Fruit fly (Drosophila melanogaster) whole organism, embryonic: Measurements from ENCODE around the gene CG31249.

Source experiments
- CG10321 ChIP-seq: fragments of 200-800 bp; sonication (Bioruptor generic); IDR thresholded peaks from 2 replicates; pipeline ENCODE4 v1.3.6; 2022; ENCODE audit warnings: missing biosample characterization, missing genetic modification characterization
- CG10431 ChIP-seq: fragments of 200-800 bp; sonication (Bioruptor generic); optimal IDR thresholded peaks from 3 replicates; lab custom pipeline; 2018; ENCODE audit warnings: missing biosample characterization, mild to moderate bottlenecking, missing genetic modification characterization
- CG11504 ChIP-seq: fragments of 200-800 bp; sonication (Bioruptor generic); optimal IDR thresholded peaks from 3 replicates; lab custom pipeline; 2019; ENCODE audit warnings: missing biosample characterization, mild to moderate bottlenecking, missing genetic modification characterization, moderate library complexity
- CG11696 ChIP-seq: fragments of 200-800 bp; sonication (Bioruptor generic); IDR thresholded peaks from 2 replicates; pipeline ENCODE4 v1.3.6; 2022; ENCODE audit warnings: missing biosample characterization, missing genetic modification characterization
- CG15269 ChIP-seq: fragments of 200-800 bp; sonication (Bioruptor generic); optimal IDR thresholded peaks from 2 replicates; lab custom pipeline; 2018; ENCODE audit warnings: missing biosample characterization, mild to moderate bottlenecking, missing genetic modification characterization, moderate library complexity
- CG15696 ChIP-seq: fragments of 200-800 bp; sonication (Bioruptor generic); optimal IDR thresholded peaks from 2 replicates; lab custom pipeline; 2019; ENCODE audit warnings: missing biosample characterization, mild to moderate bottlenecking, missing genetic modification characterization, moderate library complexity
- CG17328 ChIP-seq: fragments of 200-800 bp; sonication (Bioruptor generic); IDR thresholded peaks from 2 replicates; pipeline ENCODE4 v1.3.6; 2022; ENCODE audit warnings: missing biosample characterization, missing genetic modification characterization
- CG17361 ChIP-seq: fragments of 200-800 bp; sonication (Bioruptor generic); IDR thresholded peaks from 3 replicates; pipeline ENCODE4 v1.3.6; 2022; ENCODE audit warnings: missing biosample characterization, missing genetic modification characterization
- CG18599 ChIP-seq: fragments of 200-800 bp; sonication (Bioruptor generic); optimal IDR thresholded peaks from 3 replicates; lab custom pipeline; 2017; ENCODE audit warnings: missing biosample characterization, missing genetic modification characterization, mild to moderate bottlenecking, moderate library complexity, missing genetic modification reagents
- CG31441 ChIP-seq: fragments of 200-800 bp; sonication (Bioruptor generic); IDR thresholded peaks from 2 replicates; pipeline ENCODE4 v1.3.6; 2022; ENCODE audit warnings: missing biosample characterization, missing genetic modification characterization
- CG32767 ChIP-seq: fragments of 200-800 bp; sonication (Bioruptor generic); IDR thresholded peaks from 2 replicates; pipeline ENCODE4 v1.3.6; 2022; ENCODE audit warnings: missing biosample characterization, missing genetic modification characterization
- CG3407 ChIP-seq: fragments of 200-800 bp; sonication (Bioruptor generic); optimal IDR thresholded peaks from 2 replicates; lab custom pipeline; 2018; ENCODE audit warnings: missing biosample characterization, mild to moderate bottlenecking, missing genetic modification characterization
- CG4707 ChIP-seq: fragments of 200-800 bp; sonication (Bioruptor generic); optimal IDR thresholded peaks from 2 replicates; lab custom pipeline; 2018; ENCODE audit warnings: missing biosample characterization, mild to moderate bottlenecking, missing genetic modification characterization, moderate library complexity
- CG6854 ChIP-seq: fragments of 200-800 bp; sonication (Bioruptor generic); optimal IDR thresholded peaks from 3 replicates; lab custom pipeline; 2017; ENCODE audit warnings: missing biosample characterization, mild to moderate bottlenecking, missing genetic modification characterization
- CkIIα-i1 ChIP-seq: fragments of 200-800 bp; sonication (Bioruptor generic); IDR thresholded peaks from 2 replicates; pipeline ENCODE4 v1.3.6; 2022; ENCODE audit warnings: missing biosample characterization, missing genetic modification characterization
- D19A ChIP-seq: fragments of 200-800 bp; optimal IDR thresholded peaks from 3 replicates; lab custom pipeline; 2019; ENCODE audit warnings: missing biosample characterization, mild to moderate bottlenecking, missing genetic modification characterization, moderate library complexity
- E2f1 ChIP-seq: fragments of 200-800 bp; sonication (Bioruptor generic); IDR thresholded peaks from 2 replicates; pipeline ENCODE4 v1.3.6; 2022; ENCODE audit warnings: missing biosample characterization, missing genetic modification characterization
- H2.0 ChIP-seq: fragments of 200-800 bp; sonication (Bioruptor generic); IDR thresholded peaks from 2 replicates; pipeline ENCODE4 v1.3.6; 2022; ENCODE audit warnings: missing biosample characterization, missing genetic modification characterization
- MTF-1 ChIP-seq: fragments of 200-800 bp; sonication (Bioruptor generic); optimal IDR thresholded peaks from 2 replicates; lab custom pipeline; 2018; ENCODE audit warnings: missing biosample characterization, mild to moderate bottlenecking, missing genetic modification characterization, borderline replicate concordance
- NC2β ChIP-seq: fragments of 200-800 bp; sonication (Bioruptor generic); optimal IDR thresholded peaks from 2 replicates; lab custom pipeline; 2016; ENCODE audit warnings: missing biosample characterization, missing genetic modification characterization
- Xrp1 ChIP-seq: fragments of 200-800 bp; sonication (Bioruptor generic); IDR thresholded peaks from 2 replicates; pipeline ENCODE4 v1.3.6; 2022; ENCODE audit warnings: missing biosample characterization, missing genetic modification characterization
- amos ChIP-seq: fragments of 200-800 bp; sonication (Bioruptor generic); IDR thresholded peaks from 2 replicates; pipeline ENCODE4 v1.3.6; 2022; ENCODE audit warnings: missing biosample characterization, missing genetic modification characterization; ENCODE audit not compliant: partially characterized antibody
- bsh ChIP-seq, 2 experiments: fragments of 200-800 bp; sonication (Bioruptor generic); optimal IDR thresholded peaks; 2 replicates each; lab custom pipeline; 2017 to 2018; ENCODE audit warnings: mild to moderate bottlenecking in 2 of 2, missing biosample characterization in 2 of 2, missing genetic modification characterization in 2 of 2, moderate library complexity in 1 of 2
- cg ChIP-seq: fragments of 200-800 bp; sonication (Bioruptor generic); optimal IDR thresholded peaks from 3 replicates; lab custom pipeline; 2019; ENCODE audit warnings: missing biosample characterization, mild to moderate bottlenecking, missing genetic modification characterization, moderate library complexity
- ci ChIP-seq: fragments of 200-800 bp; sonication (Bioruptor generic); IDR thresholded peaks from 3 replicates; pipeline ENCODE4 v1.3.6; 2022; ENCODE audit warnings: missing biosample characterization, missing genetic modification characterization
- crc ChIP-seq: fragments of 200-800 bp; sonication (Bioruptor generic); optimal IDR thresholded peaks from 2 replicates; lab custom pipeline; 2016; ENCODE audit warnings: missing biosample characterization, missing genetic modification characterization
- dimm ChIP-seq: fragments of 200-800 bp; sonication (Bioruptor generic); IDR thresholded peaks from 2 replicates; pipeline ENCODE4 v1.3.6; 2022; ENCODE audit warnings: missing biosample characterization, missing genetic modification characterization
- dpn ChIP-seq, 2 experiments: fragments of 200-800 bp; sonication (Bioruptor generic); optimal IDR thresholded peaks; 3 replicates each; lab custom pipeline; 2016; ENCODE audit warnings: missing biosample characterization in 2 of 2, missing genetic modification characterization in 2 of 2
- fd64A ChIP-seq: fragments of 200-800 bp; sonication (Bioruptor generic); optimal IDR thresholded peaks from 3 replicates; lab custom pipeline; 2018; ENCODE audit warnings: missing biosample characterization, mild to moderate bottlenecking, missing genetic modification characterization
- gfzf ChIP-seq: fragments of 200-800 bp; sonication (Bioruptor generic); optimal IDR thresholded peaks from 2 replicates; lab custom pipeline; 2016; ENCODE audit warnings: missing biosample characterization, mild to moderate bottlenecking, missing genetic modification characterization, moderate library complexity
- hkb ChIP-seq, 2 experiments: fragments of 200-800 bp in 1 of 2; fragments of >200 bp in 1 of 2; sonication (Bioruptor generic) in 1 of 2; IDR thresholded peaks in 1 of 2; optimal IDR thresholded peaks in 1 of 2; 2 replicates each; pipeline versions ENCODE4 v1.3.6 to Lab custom; 2017 to 2022; ENCODE audit warnings: missing biosample characterization in 1 of 2, missing genetic modification characterization in 1 of 2
- lilli ChIP-seq: fragments of 200-800 bp; sonication (Bioruptor generic); optimal IDR thresholded peaks from 3 replicates; lab custom pipeline; 2016; ENCODE audit warnings: missing biosample characterization, missing genetic modification characterization
- lola ChIP-seq, 3 experiments: fragments of >200 bp in 2 of 3; fragments of 200-800 bp in 1 of 3; sonication (Bioruptor generic) in 1 of 3; optimal IDR thresholded peaks; 2 replicates each; lab custom pipeline; 2017 to 2019; ENCODE audit warnings: missing biosample characterization in 3 of 3, missing genetic modification characterization in 3 of 3, mild to moderate bottlenecking in 1 of 3, moderate library complexity in 1 of 3
- pan ChIP-seq, 4 experiments: fragments of >200 bp in 3 of 4; fragments of 200-800 bp in 1 of 4; sonication (Bioruptor generic) in 1 of 4; optimal IDR thresholded peaks in 3 of 4; IDR thresholded peaks in 1 of 4; 2 replicates each; pipeline versions ENCODE4 v1.3.6 to Lab custom; 2017 to 2022; ENCODE audit warnings: missing biosample characterization in 2 of 4, missing genetic modification characterization in 2 of 4, mixed read lengths in 1 of 4
- prd ChIP-seq, 3 experiments: fragments of >200 bp in 2 of 3; fragments of 200-800 bp in 1 of 3; sonication (Bioruptor generic) in 1 of 3; optimal IDR thresholded peaks in 2 of 3; IDR thresholded peaks in 1 of 3; 2 replicates in 2 of 3; 3 replicates in 1 of 3; pipeline versions ENCODE4 v1.3.6 to Lab custom; 2017 to 2022; ENCODE audit warnings: missing biosample characterization in 1 of 3, missing genetic modification characterization in 1 of 3
- pros ChIP-seq: fragments of 200-800 bp; sonication (Bioruptor generic); optimal IDR thresholded peaks from 3 replicates; lab custom pipeline; 2019; ENCODE audit warnings: missing biosample characterization, mild to moderate bottlenecking, missing genetic modification characterization, moderate library complexity
- scrt ChIP-seq: fragments of 200-800 bp; sonication (Bioruptor generic); optimal IDR thresholded peaks from 2 replicates; lab custom pipeline; 2018; ENCODE audit warnings: missing biosample characterization, mild to moderate bottlenecking, missing genetic modification characterization, moderate library complexity
- sens ChIP-seq: fragments of 200-800 bp; sonication (Bioruptor generic); peaks from one replicate; lab custom pipeline; 2016; ENCODE audit warnings: missing biosample characterization, missing genetic modification characterization
- sens-2 ChIP-seq: fragments of 200-800 bp; sonication (Bioruptor generic); IDR thresholded peaks from 2 replicates; pipeline ENCODE4 v1.3.6; 2022; ENCODE audit warnings: missing biosample characterization, missing genetic modification characterization
- seq ChIP-seq: fragments of 200-800 bp; sonication (Bioruptor generic); IDR thresholded peaks from 2 replicates; pipeline ENCODE4 v1.3.6; 2022; ENCODE audit warnings: missing biosample characterization, missing genetic modification characterization
- sisA ChIP-seq: fragments of 200-800 bp; sonication (Bioruptor generic); IDR thresholded peaks from 2 replicates; pipeline ENCODE4 v1.3.6; 2022; ENCODE audit warnings: missing biosample characterization, missing genetic modification characterization
- sna ChIP-seq: fragments of 200-800 bp; sonication (Bioruptor generic); IDR thresholded peaks from 2 replicates; pipeline ENCODE4 v1.3.6; 2022; ENCODE audit warnings: missing biosample characterization, missing genetic modification characterization; ENCODE audit not compliant: partially characterized antibody
- ssp ChIP-seq: fragments of 200-800 bp; sonication (Bioruptor generic); IDR thresholded peaks from 2 replicates; pipeline ENCODE4 v1.3.6; 2022; ENCODE audit warnings: missing biosample characterization, missing genetic modification characterization
- vvl ChIP-seq: fragments of 200-800 bp; sonication (Bioruptor generic); IDR thresholded peaks from 2 replicates; pipeline ENCODE4 v1.3.6; 2022; ENCODE audit warnings: missing biosample characterization, missing genetic modification characterization
- wek ChIP-seq: fragments of 200-800 bp; sonication (Bioruptor generic); optimal IDR thresholded peaks from 3 replicates; lab custom pipeline; 2018; ENCODE audit warnings: missing biosample characterization, mild to moderate bottlenecking, missing genetic modification characterization, moderate library complexity

CG31249 gene

DNA sequence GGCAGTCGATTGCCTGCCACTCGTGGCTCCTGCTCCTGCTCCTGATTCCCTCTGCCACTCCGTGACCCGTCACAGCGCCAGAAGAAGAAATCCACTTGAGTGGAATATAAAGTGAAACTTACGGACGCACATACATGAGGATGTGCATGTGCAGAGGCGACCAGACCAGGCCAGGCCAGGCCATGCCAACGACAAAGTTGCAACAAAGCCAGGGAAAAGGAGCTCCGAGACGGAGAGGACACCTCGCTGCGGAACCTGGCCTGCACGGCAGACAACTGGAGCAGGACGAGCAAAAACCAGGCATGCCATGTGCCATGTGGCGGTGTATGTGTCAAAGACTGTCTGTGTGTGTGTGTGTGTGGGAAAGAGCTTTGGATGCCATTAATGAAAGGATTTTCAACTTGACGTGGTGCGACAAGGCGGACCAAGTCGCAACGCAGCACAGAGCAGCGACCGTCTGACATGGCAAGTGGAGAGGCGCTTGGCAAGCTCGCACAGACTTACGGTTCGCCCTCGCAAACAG lies 22.8 kb upstream of the CG31249 start (continued):
- no peak for TF ChIP-seq wek (GFP tag; lab: Kevin White, UChicago)
- no peak for TF ChIP-seq hkb (optimal IDR thresholded peaks at IDR 0.05; lab: Kevin White, UChicago)
- TF ChIP-seq hkb (GFP tag; IDR thresholded peaks at IDR 0.05; lab: Robert Waterston, UW) = no peak
- TF ChIP-seq fd64A (GFP tag; lab: Kevin White, UChicago) = no peak
- 0 out of 2 replicates have a peak, but pooled peaks have one; percentile 17 for TF ChIP-seq CG17328
- no peak for TF ChIP-seq CkIIα-i1 (GFP tag; lab: Robert Waterston, UW)
- TF ChIP-seq dpn (GFP tag; optimal IDR thresholded peaks at IDR 0.05; lab: Kevin White, UChicago) = no peak
- TF ChIP-seq CG32767 (GFP tag; lab: Robert Waterston, UW) = no peak
- TF ChIP-seq CG15269 (tag; lab: Kevin White, UChicago) = no peak
- TF ChIP-seq MTF-1 = no peak
- no peak for TF ChIP-seq gfzf (GFP tag; lab: Kevin White, UChicago)
- TF ChIP-seq CG11504 = no peak
- no peak for TF ChIP-seq scrt (GFP tag; lab: Kevin White, UChicago)
- TF ChIP-seq NC2β (GFP tag; lab: Kevin White, UChicago) = no peak
- TF ChIP-seq ssp (GFP tag; lab: Robert Waterston, UW) = no peak
- no peak for TF ChIP-seq CG10321 (GFP tag; lab: Robert Waterston, UW)
- no peak for TF ChIP-seq CG3407 (GFP tag; lab: Kevin White, UChicago)
- no peak for TF ChIP-seq lilli (GFP tag; lab: Kevin White, UChicago)
- TF ChIP-seq sens (GFP tag; lab: Kevin White, UChicago) = peak; percentile 1
- TF ChIP-seq CG10431 (GFP tag; lab: Kevin White, UChicago) = no peak
- peak; percentile 19 for TF ChIP-seq cg (GFP tag; lab: Kevin White, UChicago)
- no peak for TF ChIP-seq CG6854 (GFP tag; lab: Kevin White, UChicago)
- TF ChIP-seq CG15696 (tag; lab: Kevin White, UChicago) = no peak
- TF ChIP-seq dimm (GFP tag; lab: Robert Waterston, UW) = no peak
- 0 out of 2 replicates have a peak, but pooled peaks have one; percentile 2 for TF ChIP-seq amos
- TF ChIP-seq H2.0 (GFP tag; lab: Robert Waterston, UW) = no peak
- TF ChIP-seq D19A (tag; lab: Kevin White, UChicago) = no peak
- TF ChIP-seq crc (GFP tag; lab: Kevin White, UChicago) = no peak

DNA sequence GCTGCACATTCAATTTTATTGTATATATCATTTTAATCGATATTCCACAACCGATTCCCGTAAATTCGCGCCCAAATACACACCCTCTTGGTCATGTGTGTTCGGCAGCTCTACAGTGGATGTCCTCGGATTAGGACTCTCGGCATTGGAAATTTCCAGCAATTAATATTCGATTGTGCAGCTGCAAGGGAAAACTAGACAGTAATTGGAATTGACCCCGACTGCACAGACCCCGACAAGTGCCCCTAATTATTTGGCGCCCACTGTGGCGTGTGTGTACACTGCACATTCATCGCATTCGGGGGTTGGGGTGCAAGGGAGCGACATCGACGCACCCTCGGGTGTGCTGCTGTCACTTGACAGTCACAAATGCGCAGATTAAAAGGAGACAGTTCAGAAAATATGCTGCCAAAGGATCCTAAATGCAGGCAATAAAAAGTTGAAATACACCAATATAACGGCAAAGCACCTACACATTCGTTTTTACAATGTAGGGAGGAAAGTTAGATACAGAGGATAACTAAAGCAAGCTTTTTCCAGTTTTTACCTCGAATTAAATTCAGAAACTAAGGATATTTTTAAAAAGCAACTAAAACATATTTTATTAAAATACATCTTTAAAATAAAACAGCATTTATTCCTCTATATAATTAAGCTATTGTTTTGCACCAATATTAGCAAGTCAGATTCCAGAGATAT lies 22.1 kb upstream of the CG31249 start:
- TF ChIP-seq scrt (GFP tag; lab: Kevin White, UChicago) (no peak), lola (GFP tag; optimal IDR thresholded peaks at IDR 0.05; lab: Kevin White, UChicago) (no peak), CG17361 (GFP tag; lab: Robert Waterston, UW) (no peak), Xrp1 (GFP tag; lab: Robert Waterston, UW) (0 out of 2 replicates have a peak, but pooled peaks have one; percentile 21), CG11696 (GFP tag; lab: Robert Waterston, UW) (peak; percentile 85), CG17328 (0 out of 2 replicates have a peak, but pooled peaks have one; percentile 13), prd (optimal IDR thresholded peaks at IDR 0.05; lab: Kevin White, UChicago) (no peak), prd (GFP tag; IDR thresholded peaks at IDR 0.05; lab: Robert Waterston, UW) (peak; percentile 37; the same call in 2 of the 3 replicates), vvl (GFP tag; lab: Robert Waterston, UW) (peak; percentile 28; the same call in 1 of the 2 replicates), sisA (GFP tag; lab: Robert Waterston, UW) (peak; percentile 22; the same call in 1 of the 2 replicates), sens-2 (GFP tag; lab: Robert Waterston, UW) (no peak), CG32767 (GFP tag; lab: Robert Waterston, UW) (0 out of 2 replicates have a peak, but pooled peaks have one; percentile 40), E2f1 (GFP tag; lab: Robert Waterston, UW) (no peak), crc (GFP tag; lab: Kevin White, UChicago) (no peak), CG31441 (no peak), CG18599 (GFP tag; lab: Kevin White, UChicago) (peak; percentile 13), CG4707 (peak; percentile 18), seq (GFP tag; lab: Robert Waterston, UW) (0 out of 2 replicates have a peak, but pooled peaks have one; percentile 15), bsh (GFP tag; optimal IDR thresholded peaks at IDR 0.05; lab: Kevin White, UChicago) (peak in 1 of 2 experiments; percentile 23), ci (GFP tag; lab: Robert Waterston, UW) (peak; percentile 60; the same call in 2 of the 3 replicates), pros (peak; percentile 56), sna (GFP tag; lab: Robert Waterston, UW) (no peak), cg (GFP tag; lab: Kevin White, UChicago) (no peak), pan (optimal IDR thresholded peaks at IDR 0.05; lab: Kevin White, UChicago) (no peak), pan (GFP tag; optimal IDR thresholded peaks at IDR 0.05 in 1 of 2, IDR thresholded peaks at IDR 0.05 in 1 of 2) (peak in 1 of 2 experiments; percentile 33)
